Worm (Caenorhabditis elegans) whole organism, young adult: ENCODE data around the gene spp-10.

ENCODE experiments used
- B0261.1 ChIP-seq: sonication (generic microtip); optimal IDR thresholded peaks from 2 replicates; lab custom pipeline; 2016; ENCODE audit warnings: mild to moderate bottlenecking, missing genetic modification characterization, moderate library complexity, missing compliant biosample characterization
- C17E4.6 ChIP-seq: fragments of 200-800 bp; sonication (Bioruptor generic); IDR thresholded peaks from 2 replicates; pipeline ENCODE4 v1.3.6; 2022; ENCODE audit warnings: missing genetic modification reagents, missing genetic modification characterization, missing compliant biosample characterization
- F37B4.10 ChIP-seq: fragments of 200-800 bp; sonication (Bioruptor generic); IDR thresholded peaks from 2 replicates; pipeline ENCODE4 v1.3.6; 2022; ENCODE audit warnings: missing genetic modification characterization, missing compliant biosample characterization
- F52B5.7 ChIP-seq: sonication (generic microtip); optimal IDR thresholded peaks from 2 replicates; lab custom pipeline; 2016; ENCODE audit warnings: mild to moderate bottlenecking, missing genetic modification characterization, missing compliant biosample characterization
- F55B11.4 ChIP-seq: sonication (generic microtip); optimal IDR thresholded peaks from 2 replicates; lab custom pipeline; 2016; ENCODE audit warnings: missing compliant biosample characterization, missing genetic modification characterization, borderline replicate concordance; ENCODE audit not compliant: insufficient read depth
- F57A8.1 ChIP-seq: fragments of 200-800 bp; sonication (Bioruptor generic); optimal IDR thresholded peaks from 2 replicates; lab custom pipeline; 2018; ENCODE audit warnings: mild to moderate bottlenecking, missing genetic modification characterization, moderate library complexity, missing compliant biosample characterization
- F57C9.4 ChIP-seq: sonication (generic microtip); optimal IDR thresholded peaks from 2 replicates; lab custom pipeline; 2017; ENCODE audit warnings: mild to moderate bottlenecking, missing genetic modification characterization, missing compliant biosample characterization
- K12H6.12 ChIP-seq: fragments of 200-800 bp; sonication (Bioruptor generic); optimal IDR thresholded peaks from 2 replicates; lab custom pipeline; 2018; ENCODE audit warnings: mild to moderate bottlenecking, missing genetic modification characterization, missing compliant biosample characterization
- T07F8.4 ChIP-seq: sonication (generic microtip); optimal IDR thresholded peaks from 2 replicates; lab custom pipeline; 2016; ENCODE audit warnings: mild to moderate bottlenecking, missing genetic modification characterization, moderate library complexity, missing compliant biosample characterization
- T26A5.8 ChIP-seq: sonication (generic microtip); optimal IDR thresholded peaks from 2 replicates; lab custom pipeline; 2016; ENCODE audit warnings: missing genetic modification characterization, missing compliant biosample characterization
- Y56A3A.18 ChIP-seq: fragments of 200-800 bp; sonication (Bioruptor generic); IDR thresholded peaks from 2 replicates; pipeline ENCODE4 v1.3.6; 2022; ENCODE audit warnings: missing genetic modification reagents, missing genetic modification characterization, missing compliant biosample characterization
- Y79H2A.3 ChIP-seq: fragments of 200-800 bp; sonication (Bioruptor generic); conservative IDR thresholded peaks from 2 replicates; pipeline ENCODE4 v1.3.6; 2022; ENCODE audit warnings: missing genetic modification reagents, missing genetic modification characterization, missing compliant biosample characterization
- ama-1 ChIP-seq, 3 experiments: fragments of 150-350 bp in 1 of 3; sonication (generic microtip) in 2 of 3; optimal IDR thresholded peaks; 2 replicates each; lab custom pipeline; 2014 to 2018; ENCODE audit warnings: missing biosample characterization in 2 of 3, missing genetic modification characterization in 2 of 3, missing genetic modification reagents in 2 of 3
- athp-1 ChIP-seq: sonication (generic microtip); optimal IDR thresholded peaks from 2 replicates; lab custom pipeline; 2017; ENCODE audit warnings: mild to moderate bottlenecking, missing genetic modification characterization, missing compliant biosample characterization
- attf-3 ChIP-seq: fragments of 200-800 bp; sonication (Bioruptor generic); conservative IDR thresholded peaks from 2 replicates; pipeline ENCODE4 v1.3.6; 2022; ENCODE audit warnings: missing genetic modification reagents, missing genetic modification characterization, missing compliant biosample characterization
- attf-5 ChIP-seq: fragments of 200-800 bp; sonication (Bioruptor generic); optimal IDR thresholded peaks from 2 replicates; lab custom pipeline; 2018; ENCODE audit warnings: mild to moderate bottlenecking, missing genetic modification characterization, missing compliant biosample characterization
- bed-2 ChIP-seq: fragments of 200-800 bp; sonication (Bioruptor generic); IDR thresholded peaks from 2 replicates; pipeline ENCODE4 v1.3.6; 2022; ENCODE audit warnings: missing genetic modification reagents, missing genetic modification characterization, missing compliant biosample characterization
- cebp-1 ChIP-seq, 2 experiments: fragments of 200-800 bp in 1 of 2; sonication (Bioruptor generic) in 1 of 2; sonication (generic microtip) in 1 of 2; IDR thresholded peaks in 1 of 2; optimal IDR thresholded peaks in 1 of 2; 2 replicates each; pipeline versions ENCODE4 v1.3.6 to Lab custom; 2017 to 2022; ENCODE audit warnings: missing compliant biosample characterization in 2 of 2, missing genetic modification characterization in 2 of 2, mild to moderate bottlenecking in 1 of 2, missing genetic modification reagents in 1 of 2, moderate library complexity in 1 of 2
- cebp-2 ChIP-seq: fragments of 200-800 bp; sonication (Bioruptor generic); IDR thresholded peaks from 2 replicates; pipeline ENCODE4 v1.3.6; 2022; ENCODE audit warnings: missing genetic modification characterization, missing compliant biosample characterization
- ceh-27 ChIP-seq: fragments of 200-800 bp; sonication (Bioruptor generic); optimal IDR thresholded peaks from 2 replicates; lab custom pipeline; 2018; ENCODE audit warnings: mild to moderate bottlenecking, missing genetic modification characterization, moderate library complexity, missing compliant biosample characterization
- ceh-91 ChIP-seq: fragments of 200-800 bp; sonication (Bioruptor generic); IDR thresholded peaks from 2 replicates; pipeline ENCODE4 v1.3.6; 2022; ENCODE audit warnings: missing genetic modification reagents, missing genetic modification characterization, missing compliant biosample characterization
- die-1 ChIP-seq: sonication (generic microtip); optimal IDR thresholded peaks from 2 replicates; lab custom pipeline; 2016; ENCODE audit warnings: missing genotype, mild to moderate bottlenecking, missing genetic modification characterization, missing compliant biosample characterization
- dox-1 ChIP-seq: fragments of 200-800 bp; sonication (Bioruptor generic); IDR thresholded peaks from 2 replicates; pipeline ENCODE4 v1.3.6; 2022; ENCODE audit warnings: missing genetic modification reagents, missing genetic modification characterization, missing compliant biosample characterization
- egl-44 ChIP-seq: fragments of 200-800 bp; sonication (Bioruptor generic); IDR thresholded peaks from 2 replicates; pipeline ENCODE4 v1.3.6; 2022; ENCODE audit warnings: missing genetic modification reagents, missing genetic modification characterization, missing compliant biosample characterization
- fkh-3 ChIP-seq: sonication (generic microtip); optimal IDR thresholded peaks from 2 replicates; lab custom pipeline; 2016; ENCODE audit warnings: mild to moderate bottlenecking, missing genetic modification characterization, missing compliant biosample characterization
- gei-17 ChIP-seq: fragments of 200-800 bp; sonication (Bioruptor generic); optimal IDR thresholded peaks from 2 replicates; lab custom pipeline; 2018; ENCODE audit warnings: mild to moderate bottlenecking, missing genetic modification characterization, missing compliant biosample characterization
- him-1 ChIP-seq: sonication (generic microtip); optimal IDR thresholded peaks from 2 replicates; lab custom pipeline; 2016; ENCODE audit warnings: missing genotype, missing genetic modification reagents, missing genetic modification characterization, missing compliant biosample characterization
- hmg-1.2 ChIP-seq: fragments of 200-800 bp; sonication (Bioruptor generic); IDR thresholded peaks from 2 replicates; pipeline ENCODE4 v1.3.6; 2022; ENCODE audit warnings: missing genetic modification reagents, missing genetic modification characterization, missing compliant biosample characterization
- hsf-1 ChIP-seq: fragments of 200-800 bp; sonication (Bioruptor generic); IDR thresholded peaks from 2 replicates; pipeline ENCODE4 v1.3.6; 2022; ENCODE audit warnings: missing genetic modification reagents, missing genetic modification characterization, missing compliant biosample characterization
- lag-1 ChIP-seq: fragments of 200-800 bp; sonication (Bioruptor generic); IDR thresholded peaks from 2 replicates; pipeline ENCODE4 v1.3.6; 2022; ENCODE audit warnings: missing genetic modification reagents, missing genetic modification characterization, missing compliant biosample characterization
- let-526 ChIP-seq: fragments of 200-800 bp; sonication (Bioruptor generic); IDR thresholded peaks from 2 replicates; pipeline ENCODE4 v1.3.6; 2022; ENCODE audit warnings: missing genetic modification reagents, missing genetic modification characterization, missing compliant biosample characterization
- lin-35 ChIP-seq, 3 experiments: fragments of 150-350 bp in 2 of 3; sonication (generic microtip) in 1 of 3; optimal IDR thresholded peaks; 2 replicates each; lab custom pipeline; 2014 to 2018; ENCODE audit warnings: missing biosample characterization in 3 of 3, missing genetic modification characterization in 3 of 3, missing genetic modification reagents in 3 of 3
- madf-10 ChIP-seq: sonication (generic microtip); optimal IDR thresholded peaks from 2 replicates; lab custom pipeline; 2016; ENCODE audit warnings: mild to moderate bottlenecking, missing genetic modification characterization, missing compliant biosample characterization
- madf-6 ChIP-seq: fragments of 200-800 bp; sonication (Bioruptor generic); IDR thresholded peaks from 2 replicates; pipeline ENCODE4 v1.3.6; 2022; ENCODE audit warnings: missing genetic modification reagents, missing genetic modification characterization, missing compliant biosample characterization
- mcd-1 ChIP-seq: fragments of 200-800 bp; sonication (Bioruptor generic); IDR thresholded peaks from 2 replicates; pipeline ENCODE4 v1.3.6; 2022; ENCODE audit warnings: missing genetic modification reagents, missing genetic modification characterization, missing compliant biosample characterization
- mxl-1 ChIP-seq: sonication (generic microtip); optimal IDR thresholded peaks from 2 replicates; lab custom pipeline; 2016; ENCODE audit warnings: missing genetic modification characterization, missing compliant biosample characterization
- nfyb-1 ChIP-seq: fragments of 200-800 bp; sonication (Bioruptor generic); IDR thresholded peaks from 2 replicates; pipeline ENCODE4 v1.3.6; 2022; ENCODE audit warnings: missing genetic modification reagents, missing genetic modification characterization, missing compliant biosample characterization
- nhr-27 ChIP-seq: fragments of 200-800 bp; sonication (Bioruptor generic); optimal IDR thresholded peaks from 2 replicates; lab custom pipeline; 2018; ENCODE audit warnings: mild to moderate bottlenecking, missing genetic modification characterization, moderate library complexity, missing compliant biosample characterization
- nhr-80 ChIP-seq: sonication (generic microtip); optimal IDR thresholded peaks from 2 replicates; lab custom pipeline; 2016; ENCODE audit warnings: missing genetic modification characterization, missing compliant biosample characterization
- sdz-38 ChIP-seq: sonication (generic microtip); optimal IDR thresholded peaks from 2 replicates; lab custom pipeline; 2016; ENCODE audit warnings: missing genotype, missing genetic modification characterization, missing compliant biosample characterization
- snpc-3.4 ChIP-seq: sonication (generic microtip); optimal IDR thresholded peaks from 2 replicates; lab custom pipeline; 2017; ENCODE audit warnings: missing genetic modification characterization, mild to moderate bottlenecking, missing compliant biosample characterization, antibody characterized with exemption, moderate library complexity, missing genotype, missing genetic modification reagents
- somi-1 ChIP-seq: fragments of 200-800 bp; sonication (Bioruptor generic); optimal IDR thresholded peaks from 2 replicates; lab custom pipeline; 2018; ENCODE audit warnings: mild to moderate bottlenecking, missing genetic modification characterization, missing compliant biosample characterization
- sptf-2 ChIP-seq: fragments of 200-800 bp; sonication (Bioruptor generic); optimal IDR thresholded peaks from 2 replicates; lab custom pipeline; 2018; ENCODE audit warnings: mild to moderate bottlenecking, missing genetic modification characterization, missing compliant biosample characterization
- unc-62 ChIP-seq: fragments of 150-350 bp; optimal IDR thresholded peaks from 2 replicates; lab custom pipeline; 2014; ENCODE audit warnings: missing biosample characterization, missing genetic modification reagents, missing genetic modification characterization
- zfh-2 ChIP-seq: fragments of 200-800 bp; sonication (Bioruptor generic); conservative IDR thresholded peaks from 2 replicates; pipeline ENCODE4 v1.3.6; 2022; ENCODE audit warnings: missing genetic modification reagents, missing genetic modification characterization, missing compliant biosample characterization
- zim-3 ChIP-seq: sonication (generic microtip); optimal IDR thresholded peaks from 2 replicates; lab custom pipeline; 2017; ENCODE audit warnings: mild to moderate bottlenecking, missing genetic modification characterization, moderate library complexity, missing compliant biosample characterization
- ztf-25 ChIP-seq: fragments of 200-800 bp; sonication (Bioruptor generic); IDR thresholded peaks from 2 replicates; pipeline ENCODE4 v1.3.6; 2022; ENCODE audit warnings: missing genetic modification reagents, missing genetic modification characterization, missing compliant biosample characterization
- ztf-28 ChIP-seq: fragments of 200-800 bp; sonication (Bioruptor generic); IDR thresholded peaks from 2 replicates; pipeline ENCODE4 v1.3.6; 2022; ENCODE audit warnings: missing genetic modification reagents, missing genetic modification characterization, missing compliant biosample characterization

Gene spp-10

DNA sequence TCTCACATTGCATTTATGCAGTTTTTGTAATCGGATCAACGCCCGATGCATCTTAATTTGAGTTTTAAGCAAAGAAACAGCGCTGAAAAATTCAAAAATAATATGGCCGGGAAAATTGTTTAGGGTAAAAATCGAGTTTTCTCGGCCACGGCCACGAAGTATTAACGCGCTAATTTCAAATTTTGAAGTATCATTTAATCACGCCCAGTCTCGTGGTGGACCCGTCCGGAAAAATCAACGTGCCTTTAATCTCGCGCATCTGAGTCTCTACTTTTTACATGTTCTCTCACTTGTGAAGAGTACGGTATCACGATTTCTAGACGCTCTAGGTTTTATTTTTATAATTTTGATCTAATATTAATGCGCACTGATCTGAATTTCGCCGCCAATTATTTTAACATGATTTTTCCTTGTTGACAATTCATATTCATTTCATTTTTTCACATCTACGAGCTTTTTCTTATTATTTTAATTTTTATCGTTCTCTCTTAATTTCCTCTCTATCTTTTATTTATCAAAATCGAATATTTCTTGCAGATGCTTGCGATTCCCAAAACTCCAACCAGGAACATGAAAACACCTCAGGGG lies 21.9 kb downstream of the spp-10 start, which contains the start of the genes acdh-13 and mesp-1 (continued):
- TF ChIP-seq fkh-3 (tag; lab: Kevin White, UChicago) (no peak), zfh-2 (GFP tag; lab: Robert Waterston, UW) (no peak), Y56A3A.18 (GFP tag; lab: Robert Waterston, UW) (no peak), dox-1 (GFP tag; lab: Robert Waterston, UW) (peak; percentile 92), hsf-1 (GFP tag; lab: Robert Waterston, UW) (peak; percentile 86), ztf-28 (GFP tag; lab: Robert Waterston, UW) (peak; percentile 84), attf-3 (GFP tag; lab: Robert Waterston, UW) (0 out of 2 replicates have a peak, but pooled peaks have one; percentile 38), somi-1 (GFP tag; lab: Kevin White, UChicago) (no peak), sdz-38 (no peak), B0261.1 (tag; lab: Kevin White, UChicago) (no peak), snpc-3.4 (tag; lab: Kevin White, UChicago) (peak; percentile 81), lin-35 (GFP tag; optimal IDR thresholded peaks at IDR 0.05; lab: Kevin White, UChicago) (peak; percentile 9 to 63 (median 40)), bed-2 (GFP tag; lab: Robert Waterston, UW) (peak; percentile 71; the same call in 1 of the 2 replicates), Y79H2A.3 (GFP tag; lab: Robert Waterston, UW) (no peak), T07F8.4 (tag; lab: Kevin White, UChicago) (no peak), T26A5.8 (tag; lab: Kevin White, UChicago) (no peak), sptf-2 (GFP tag; lab: Kevin White, UChicago) (no peak), F55B11.4 (no peak), zim-3 (tag; lab: Kevin White, UChicago) (no peak), mcd-1 (GFP tag; lab: Robert Waterston, UW) (peak; percentile 58), him-1 (tag; lab: Kevin White, UChicago) (peak; percentile 28), cebp-2 (GFP tag; lab: Robert Waterston, UW) (no peak), athp-1 (tag; lab: Kevin White, UChicago) (peak; percentile 57), lag-1 (no peak), F57C9.4 (tag; lab: Kevin White, UChicago) (no peak), gei-17 (GFP tag; lab: Kevin White, UChicago) (no peak), ceh-91 (GFP tag; lab: Robert Waterston, UW) (peak; percentile 90), K12H6.12 (no peak), F52B5.7 (tag; lab: Kevin White, UChicago) (no peak), C17E4.6 (GFP tag; lab: Robert Waterston, UW) (no peak), unc-62 (GFP tag; lab: Kevin White, UChicago) (no peak), attf-5 (GFP tag; lab: Kevin White, UChicago) (no peak), ceh-27 (GFP tag; lab: Kevin White, UChicago) (peak; percentile 21), egl-44 (GFP tag; lab: Robert Waterston, UW) (no peak), let-526 (GFP tag; lab: Robert Waterston, UW) (no peak), madf-10 (no peak), madf-6 (GFP tag; lab: Robert Waterston, UW) (peak; percentile 97), F37B4.10 (GFP tag; lab: Robert Waterston, UW) (no peak), cebp-1 (GFP tag; IDR thresholded peaks at IDR 0.05; lab: Robert Waterston, UW) (no peak; the same call in 1 of the 2 replicates), cebp-1 (tag; optimal IDR thresholded peaks at IDR 0.05; lab: Kevin White, UChicago) (no peak), ztf-25 (GFP tag; lab: Robert Waterston, UW) (0 out of 2 replicates have a peak, but pooled peaks have one; percentile 44), nhr-80 (tag; lab: Kevin White, UChicago) (no peak), nfyb-1 (GFP tag; lab: Robert Waterston, UW) (peak; percentile 56; the same call in 1 of the 2 replicates), F57A8.1 (GFP tag; lab: Kevin White, UChicago) (no peak), mxl-1 (tag; lab: Kevin White, UChicago) (no peak), die-1 (tag; lab: Kevin White, UChicago) (no peak), hmg-1.2 (GFP tag; lab: Robert Waterston, UW) (peak; percentile 78), ama-1 (optimal IDR thresholded peaks at IDR 0.05; lab: Kevin White, UChicago) (no peak), ama-1 (GFP tag; optimal IDR thresholded peaks at IDR 0.05; lab: Kevin White, UChicago) (no peak), nhr-27 (tag; lab: Kevin White, UChicago) (no peak)
